Fruit fly (Drosophila melanogaster) whole organism, embryonic: ENCODE data around the gene CG42693.

Source experiments
- Aef1 ChIP-seq: fragments of 200-800 bp; sonication (Bioruptor generic); IDR thresholded peaks from 3 replicates; pipeline ENCODE4 v1.3.6; 2022; ENCODE audit warnings: missing biosample characterization, missing genetic modification characterization
- Atf-2 ChIP-seq: fragments of 200-800 bp; sonication (Bioruptor generic); optimal IDR thresholded peaks from 2 replicates; lab custom pipeline; 2016; ENCODE audit warnings: missing biosample characterization, missing genetic modification characterization
- Blimp-1 ChIP-seq: fragments of 200-800 bp; sonication (Bioruptor generic); optimal IDR thresholded peaks from 3 replicates; lab custom pipeline; 2018; ENCODE audit warnings: missing biosample characterization, missing genetic modification characterization, mild to moderate bottlenecking, moderate library complexity, missing genetic modification reagents
- CG12155 ChIP-seq: fragments of 200-800 bp; sonication (Bioruptor generic); optimal IDR thresholded peaks from 3 replicates; lab custom pipeline; 2016; ENCODE audit warnings: missing biosample characterization, missing genetic modification characterization
- CG12942 ChIP-seq: fragments of 200-800 bp; sonication (Bioruptor generic); optimal IDR thresholded peaks from 3 replicates; lab custom pipeline; 2016; ENCODE audit warnings: missing biosample characterization, missing genetic modification characterization
- CG15601 ChIP-seq: fragments of 200-800 bp; sonication (Bioruptor generic); optimal IDR thresholded peaks from 3 replicates; lab custom pipeline; 2019; ENCODE audit warnings: missing biosample characterization, mild to moderate bottlenecking, missing genetic modification characterization, moderate library complexity
- CG16813 ChIP-seq: fragments of 200-800 bp; sonication (Bioruptor generic); IDR thresholded peaks from 3 replicates; pipeline ENCODE4 v1.3.6; 2022; ENCODE audit warnings: missing biosample characterization, missing genetic modification characterization; ENCODE audit not compliant: partially characterized antibody
- CG16815 ChIP-seq: fragments of 200-800 bp; sonication (Bioruptor generic); optimal IDR thresholded peaks from 3 replicates; lab custom pipeline; 2017; ENCODE audit warnings: missing biosample characterization, mild to moderate bottlenecking, missing genetic modification characterization
- CG17802 ChIP-seq: fragments of 200-800 bp; sonication (Bioruptor generic); optimal IDR thresholded peaks from 2 replicates; lab custom pipeline; 2018; ENCODE audit warnings: missing biosample characterization, mild to moderate bottlenecking, missing genetic modification characterization, moderate library complexity
- CG30431 ChIP-seq: fragments of 200-800 bp; sonication (Bioruptor generic); optimal IDR thresholded peaks from 2 replicates; lab custom pipeline; 2017; ENCODE audit warnings: missing biosample characterization, missing genetic modification characterization
- CG3065 ChIP-seq: fragments of 200-800 bp; sonication (Bioruptor generic); optimal IDR thresholded peaks from 2 replicates; lab custom pipeline; 2016; ENCODE audit warnings: missing biosample characterization, missing genetic modification characterization
- CG4707 ChIP-seq: fragments of 200-800 bp; sonication (Bioruptor generic); optimal IDR thresholded peaks from 2 replicates; lab custom pipeline; 2018; ENCODE audit warnings: missing biosample characterization, mild to moderate bottlenecking, missing genetic modification characterization, moderate library complexity
- CG6272 ChIP-seq: fragments of 200-800 bp; sonication (Bioruptor generic); IDR thresholded peaks from 2 replicates; pipeline ENCODE4 v1.3.6; 2022; ENCODE audit warnings: missing biosample characterization, missing genetic modification characterization
- CG7372 ChIP-seq: fragments of 200-800 bp; sonication (Bioruptor generic); IDR thresholded peaks from 2 replicates; pipeline ENCODE4 v1.3.6; 2022; ENCODE audit warnings: missing biosample characterization, missing genetic modification characterization
- Deaf1 ChIP-seq: fragments of 200-800 bp; optimal IDR thresholded peaks from 3 replicates; lab custom pipeline; 2019; ENCODE audit warnings: missing biosample characterization, mild to moderate bottlenecking, missing genetic modification characterization, moderate library complexity
- Drgx ChIP-seq: fragments of 200-800 bp; sonication (Bioruptor generic); IDR thresholded peaks from 2 replicates; pipeline ENCODE4 v1.3.6; 2022; ENCODE audit warnings: missing biosample characterization, missing genetic modification characterization
- Eip74EF ChIP-seq, 2 experiments: fragments of 200-800 bp in 1 of 2; fragments of >200 bp in 1 of 2; sonication (Bioruptor generic) in 1 of 2; optimal IDR thresholded peaks; 2 replicates each; lab custom pipeline; 2017 to 2019; ENCODE audit warnings: missing biosample characterization in 2 of 2, missing genetic modification characterization in 2 of 2, mild to moderate bottlenecking in 1 of 2, moderate library complexity in 1 of 2
- HHEX ChIP-seq: fragments of 200-800 bp; sonication (Bioruptor generic); optimal IDR thresholded peaks from 3 replicates; lab custom pipeline; 2017; ENCODE audit warnings: missing biosample characterization, mild to moderate bottlenecking, missing genetic modification characterization, missing genetic modification reagents
- HLH4C ChIP-seq: fragments of 200-800 bp; sonication (Bioruptor generic); IDR thresholded peaks from 3 replicates; pipeline ENCODE4 v1.3.6; 2022; ENCODE audit warnings: missing biosample characterization, missing genetic modification characterization; ENCODE audit not compliant: partially characterized antibody
- Med ChIP-seq: fragments of 200-800 bp; sonication (Bioruptor generic); peaks from one replicate; lab custom pipeline; 2016; ENCODE audit warnings: missing biosample characterization, missing genetic modification characterization, mild to moderate bottlenecking, inconsistent platforms, moderate library complexity
- NC2β ChIP-seq: fragments of 200-800 bp; sonication (Bioruptor generic); optimal IDR thresholded peaks from 2 replicates; lab custom pipeline; 2016; ENCODE audit warnings: missing biosample characterization, missing genetic modification characterization
- Pdp1 ChIP-seq, 2 experiments: fragments of 200-800 bp; sonication (Bioruptor generic); optimal IDR thresholded peaks; 3 replicates each; lab custom pipeline; 2016; ENCODE audit warnings: missing biosample characterization in 2 of 2, missing genetic modification characterization in 2 of 2, mild to moderate bottlenecking in 1 of 2, moderate library complexity in 1 of 2
- Trl ChIP-seq, 3 experiments: fragments of >200 bp in 2 of 3; fragments of 200-800 bp in 1 of 3; sonication (Bioruptor generic) in 1 of 3; optimal IDR thresholded peaks; 2 replicates in 1 of 3; 3 replicates in 2 of 3; lab custom pipeline; 2016 to 2017; ENCODE audit warnings: missing biosample characterization in 1 of 3, missing genetic modification characterization in 1 of 3
- Usf ChIP-seq: fragments of 200-800 bp; sonication (Bioruptor generic); optimal IDR thresholded peaks from 2 replicates; lab custom pipeline; 2017; ENCODE audit warnings: missing genotype, missing biosample characterization, missing genetic modification characterization
- aop ChIP-seq: fragments of 200-800 bp; sonication (Bioruptor generic); IDR thresholded peaks from 2 replicates; pipeline ENCODE4 v1.3.6; 2022; ENCODE audit warnings: missing biosample characterization, missing genetic modification characterization
- ash1 ChIP-seq: fragments of 200-800 bp; sonication (Bioruptor generic); optimal IDR thresholded peaks from 2 replicates; lab custom pipeline; 2018; ENCODE audit warnings: missing biosample characterization, mild to moderate bottlenecking, missing genetic modification characterization
- ato ChIP-seq: fragments of 200-800 bp; sonication (Bioruptor generic); IDR thresholded peaks from 2 replicates; pipeline ENCODE4 v1.3.6; 2022; ENCODE audit warnings: missing biosample characterization, missing genetic modification characterization; ENCODE audit not compliant: partially characterized antibody
- cg ChIP-seq: fragments of 200-800 bp; sonication (Bioruptor generic); optimal IDR thresholded peaks from 3 replicates; lab custom pipeline; 2019; ENCODE audit warnings: missing biosample characterization, mild to moderate bottlenecking, missing genetic modification characterization, moderate library complexity
- chinmo ChIP-seq: fragments of 200-800 bp; sonication (Bioruptor generic); IDR thresholded peaks from 4 replicates; pipeline ENCODE4 v1.3.6; 2022; ENCODE audit warnings: missing biosample characterization, missing genetic modification characterization; ENCODE audit not compliant: partially characterized antibody
- ci ChIP-seq: fragments of 200-800 bp; sonication (Bioruptor generic); IDR thresholded peaks from 3 replicates; pipeline ENCODE4 v1.3.6; 2022; ENCODE audit warnings: missing biosample characterization, missing genetic modification characterization
- dmrt99B ChIP-seq: fragments of 200-800 bp; sonication (Bioruptor generic); optimal IDR thresholded peaks from 2 replicates; lab custom pipeline; 2018; ENCODE audit warnings: missing biosample characterization, mild to moderate bottlenecking, missing genetic modification characterization, moderate library complexity
- fd102C ChIP-seq: fragments of 200-800 bp; sonication (Bioruptor generic); optimal IDR thresholded peaks from 2 replicates; lab custom pipeline; 2018; ENCODE audit warnings: missing biosample characterization, mild to moderate bottlenecking, missing genetic modification characterization, moderate library complexity
- grn ChIP-seq: fragments of 200-800 bp; sonication (Bioruptor generic); optimal IDR thresholded peaks from 3 replicates; lab custom pipeline; 2017; ENCODE audit warnings: missing biosample characterization, missing genetic modification characterization
- gt ChIP-seq: fragments of 200-800 bp; sonication (Bioruptor generic); IDR thresholded peaks from 2 replicates; pipeline ENCODE4 v1.3.6; 2022; ENCODE audit warnings: missing biosample characterization, missing genetic modification characterization
- ind ChIP-seq: fragments of 200-800 bp; sonication (Bioruptor generic); optimal IDR thresholded peaks from 3 replicates; lab custom pipeline; 2016; ENCODE audit warnings: missing biosample characterization, missing genetic modification characterization
- ken ChIP-seq: fragments of 200-800 bp; sonication (Bioruptor generic); IDR thresholded peaks from 3 replicates; pipeline ENCODE4 v1.3.6; 2022; ENCODE audit warnings: missing biosample characterization, missing genetic modification characterization
- kni ChIP-seq: fragments of 200-800 bp; sonication (Bioruptor generic); optimal IDR thresholded peaks from 3 replicates; lab custom pipeline; 2017; ENCODE audit warnings: mild to moderate bottlenecking, missing biosample characterization, missing genetic modification reagents, missing genetic modification characterization
- mirr ChIP-seq: fragments of 200-800 bp; sonication (Bioruptor generic); optimal IDR thresholded peaks from 3 replicates; lab custom pipeline; 2018; ENCODE audit warnings: missing biosample characterization, mild to moderate bottlenecking, missing genetic modification characterization
- nerfin-1 ChIP-seq: fragments of 200-800 bp; sonication (Bioruptor generic); optimal IDR thresholded peaks from 3 replicates; lab custom pipeline; 2019; ENCODE audit warnings: missing biosample characterization, mild to moderate bottlenecking, missing genetic modification characterization, moderate library complexity
- nerfin-2 ChIP-seq: fragments of 200-800 bp; sonication (Bioruptor generic); IDR thresholded peaks from 2 replicates; pipeline ENCODE4 v1.3.6; 2022; ENCODE audit warnings: missing biosample characterization, missing genetic modification characterization; ENCODE audit not compliant: partially characterized antibody
- pros ChIP-seq: fragments of 200-800 bp; sonication (Bioruptor generic); optimal IDR thresholded peaks from 3 replicates; lab custom pipeline; 2019; ENCODE audit warnings: missing biosample characterization, mild to moderate bottlenecking, missing genetic modification characterization, moderate library complexity
- sd ChIP-seq: fragments of 200-800 bp; sonication (Bioruptor generic); optimal IDR thresholded peaks from 3 replicates; lab custom pipeline; 2018; ENCODE audit warnings: missing biosample characterization, mild to moderate bottlenecking, missing genetic modification characterization, moderate library complexity
- sens ChIP-seq: fragments of 200-800 bp; sonication (Bioruptor generic); peaks from one replicate; lab custom pipeline; 2016; ENCODE audit warnings: missing biosample characterization, missing genetic modification characterization
- sima ChIP-seq: fragments of 200-800 bp; sonication (Bioruptor generic); optimal IDR thresholded peaks from 2 replicates; lab custom pipeline; 2016; ENCODE audit warnings: missing biosample characterization, missing genetic modification characterization
- sug ChIP-seq: fragments of 200-800 bp; optimal IDR thresholded peaks from 2 replicates; lab custom pipeline; 2019; ENCODE audit warnings: missing biosample characterization, mild to moderate bottlenecking, missing genetic modification characterization, moderate library complexity
- tna ChIP-seq: fragments of 200-800 bp; sonication (Bioruptor generic); IDR thresholded peaks from 2 replicates; pipeline ENCODE4 v1.3.6; 2022; ENCODE audit warnings: missing biosample characterization, missing genetic modification characterization; ENCODE audit not compliant: partially characterized antibody
- vvl ChIP-seq: fragments of 200-800 bp; sonication (Bioruptor generic); IDR thresholded peaks from 2 replicates; pipeline ENCODE4 v1.3.6; 2022; ENCODE audit warnings: missing biosample characterization, missing genetic modification characterization
- zen2 ChIP-seq: fragments of 200-800 bp; sonication (Bioruptor generic); IDR thresholded peaks from 3 replicates; pipeline ENCODE4 v1.3.6; 2022; ENCODE audit warnings: missing biosample characterization, missing genetic modification characterization; ENCODE audit not compliant: partially characterized antibody

The CG42693 gene

dm6 chr3R:31715713-31716024 lies 7.5 kb upstream of the CG42693 start (continued):
- TF ChIP-seq Aef1 (GFP tag; lab: Robert Waterston, UW) = no peak
- TF ChIP-seq CG4707 (GFP tag; lab: Kevin White, UChicago) = no peak
- no peak for TF ChIP-seq dmrt99B (tag; lab: Kevin White, UChicago)
- peak; percentile 10 for TF ChIP-seq HHEX
- TF ChIP-seq HLH4C (GFP tag; lab: Robert Waterston, UW) = no peak
- TF ChIP-seq Blimp-1 = peak; percentile 12
- TF ChIP-seq aop = no peak
- TF ChIP-seq sima (GFP tag; lab: Kevin White, UChicago) = no peak
- no peak for TF ChIP-seq gt
- TF ChIP-seq CG12942 (GFP tag; lab: Kevin White, UChicago) = no peak
- TF ChIP-seq Trl (optimal IDR thresholded peaks at IDR 0.05; lab: Kevin White, UChicago) = peak in 1 of 2 experiments; percentile 74
- no peak for TF ChIP-seq Trl (GFP tag; optimal IDR thresholded peaks at IDR 0.05; lab: Kevin White, UChicago)
- no peak for TF ChIP-seq Usf (GFP tag; lab: Kevin White, UChicago)
- no peak for TF ChIP-seq CG12155 (GFP tag; lab: Kevin White, UChicago)
- no peak for TF ChIP-seq zen2 (GFP tag; lab: Robert Waterston, UW)
- TF ChIP-seq ind = no peak
- TF ChIP-seq CG15601 = no peak
- TF ChIP-seq ato = no peak
- no peak for TF ChIP-seq Atf-2
- peak; percentile 33 for TF ChIP-seq sug (tag; lab: Kevin White, UChicago)
- TF ChIP-seq CG6272 (GFP tag; lab: Robert Waterston, UW) = no peak
- no peak for TF ChIP-seq tna (GFP tag; lab: Robert Waterston, UW)
- 0 out of 2 replicates have a peak, but pooled peaks have one; percentile 14 for TF ChIP-seq CG7372 (GFP tag; lab: Robert Waterston, UW)
- TF ChIP-seq fd102C (GFP tag; lab: Kevin White, UChicago) = no peak
- TF ChIP-seq Deaf1 = no peak
- TF ChIP-seq nerfin-1 (tag; lab: Kevin White, UChicago) = no peak
- TF ChIP-seq CG16813 (GFP tag; lab: Robert Waterston, UW) = no peak
- TF ChIP-seq pros (GFP tag; lab: Kevin White, UChicago) = no peak
- TF ChIP-seq nerfin-2 (GFP tag; lab: Robert Waterston, UW) = no peak
- no peak; the same call in 3 of the 4 replicates for TF ChIP-seq chinmo (GFP tag; lab: Robert Waterston, UW)
- 0 out of 3 replicates have a peak, but pooled peaks have one; percentile 29 for TF ChIP-seq ci (GFP tag; lab: Robert Waterston, UW)
- TF ChIP-seq ash1 (GFP tag; lab: Kevin White, UChicago) = no peak

- TF ChIP-seq kni (GFP tag; lab: Kevin White, UChicago) = peak; percentile 59
- TF ChIP-seq Deaf1 = peak; percentile 35
- no peak for TF ChIP-seq CG17802
- no peak for TF ChIP-seq CG16815 (GFP tag; lab: Kevin White, UChicago)
- TF ChIP-seq sd (tag; lab: Kevin White, UChicago) = peak; percentile 7
- peak; percentile 22 for TF ChIP-seq Med (GFP tag; lab: Kevin White, UChicago)
- no peak for TF ChIP-seq CG30431 (GFP tag; lab: Kevin White, UChicago)
- TF ChIP-seq grn (GFP tag; lab: Kevin White, UChicago) = peak; percentile 34
- TF ChIP-seq Eip74EF (GFP tag; optimal IDR thresholded peaks at IDR 0.05; lab: Kevin White, UChicago) = peak in 1 of 2 experiments; percentile 20
- peak; percentile 44 to 84 for TF ChIP-seq Trl (optimal IDR thresholded peaks at IDR 0.05; lab: Kevin White, UChicago)
- no peak for TF ChIP-seq Trl (GFP tag; optimal IDR thresholded peaks at IDR 0.05; lab: Kevin White, UChicago)
- TF ChIP-seq NC2β (GFP tag; lab: Kevin White, UChicago) = no peak
- 0 out of 3 replicates have a peak, but pooled peaks have one; percentile 18 for TF ChIP-seq ken (GFP tag; lab: Robert Waterston, UW)
- 0 out of 2 replicates have a peak, but pooled peaks have one; percentile 12 for TF ChIP-seq Drgx (GFP tag; lab: Robert Waterston, UW)
- TF ChIP-seq CG3065 (GFP tag; lab: Kevin White, UChicago) = no peak
- TF ChIP-seq vvl (GFP tag; lab: Robert Waterston, UW) = 0 out of 2 replicates have a peak, but pooled peaks have one; percentile 18
- peak; percentile 64 for TF ChIP-seq cg (GFP tag; lab: Kevin White, UChicago)
- TF ChIP-seq Pdp1 (GFP tag; optimal IDR thresholded peaks at IDR 0.05; lab: Kevin White, UChicago) = peak in 1 of 2 experiments; percentile 53
- TF ChIP-seq mirr (GFP tag; lab: Kevin White, UChicago) = peak; percentile 31
- peak; percentile 63 for TF ChIP-seq sens (GFP tag; lab: Kevin White, UChicago)
Measured at dm6 chr3R:31714876-31715712, 7.0 kb upstream of the CG42693 start.
